Worm (Caenorhabditis elegans): Measurements from ENCODE around the gene str-148.
"Not testable (repeated sequence)": the region's sequence is repeated elsewhere in the genome, so short reads cannot be mapped to it uniquely, and the experiment has no call there.

The str-148 gene

ce11 chrII:1060702-1061101 lies 14.9 kb downstream of the str-148 start, which contains the start of gene btb-10:
Gene btb-10, minus strand, starts transcription at chrII:1060802.
- TF ChIP-seq ham-2 (GFP tag; optimal IDR thresholded peaks at IDR 0.05); pha-4 (tag; optimal IDR thresholded peaks at IDR 0.05); cnd-1 (tag; optimal IDR thresholded peaks at IDR 0.05): not testable (repeated sequence)

- TF ChIP-seq tbx-8 (GFP tag; optimal IDR thresholded peaks at IDR 0.05): no peak
- no peak for TF ChIP-seq blmp-1 (tag; optimal IDR thresholded peaks at IDR 0.05)
- no peak for TF ChIP-seq elt-1 (tag; optimal IDR thresholded peaks at IDR 0.05; ENCODE audit: borderline replicate concordance, insufficient read depth)
- no peak for TF ChIP-seq cnd-1 (tag; optimal IDR thresholded peaks at IDR 0.05)
- TF ChIP-seq nhr-237 (tag; optimal IDR thresholded peaks at IDR 0.05): no peak
- TF ChIP-seq pha-4 (tag; optimal IDR thresholded peaks at IDR 0.05): no peak
- TF ChIP-seq ces-1 (GFP tag; optimal IDR thresholded peaks at IDR 0.05): no peak
- TF ChIP-seq elt-3 (tag; optimal IDR thresholded peaks at IDR 0.05): no peak
- TF ChIP-seq hlh-1 (tag; optimal IDR thresholded peaks at IDR 0.05): no peak
- TF ChIP-seq ztf-11 (tag; optimal IDR thresholded peaks at IDR 0.05): no peak
- no peak for TF ChIP-seq nhr-76 (tag; optimal IDR thresholded peaks at IDR 0.05)
- no peak for TF ChIP-seq unc-120 (tag; optimal IDR thresholded peaks at IDR 0.05; ENCODE audit: poor library complexity, severe bottlenecking)
- TF ChIP-seq sem-2 (GFP tag; optimal IDR thresholded peaks at IDR 0.05): no peak
- TF ChIP-seq snpc-4 (tag; optimal IDR thresholded peaks at IDR 0.05): no peak
- no peak for TF ChIP-seq bed-3 (GFP tag; optimal IDR thresholded peaks at IDR 0.05)
- TF ChIP-seq mep-1 (tag; optimal IDR thresholded peaks at IDR 0.05): no peak
- no peak for TF ChIP-seq nhr-28 (tag; optimal IDR thresholded peaks at IDR 0.05)
- TF ChIP-seq sptf-1 (tag; optimal IDR thresholded peaks at IDR 0.05): no peak
- TF ChIP-seq unc-62 (GFP tag; optimal IDR thresholded peaks at IDR 0.05): no peak
- no peak for TF ChIP-seq mab-5 (tag; optimal IDR thresholded peaks at IDR 0.05)
Observed at ce11 chrII:1063926-1064325, 18.1 kb downstream of the str-148 start.

- TF ChIP-seq ceh-39 (tag; optimal IDR thresholded peaks at IDR 0.05): no peak
- TF ChIP-seq M03D4.4 (tag; optimal IDR thresholded peaks at IDR 0.05): no peak
- no peak for TF ChIP-seq lin-32 (GFP tag; optimal IDR thresholded peaks at IDR 0.05)
- TF ChIP-seq ham-2 (GFP tag; optimal IDR thresholded peaks at IDR 0.05): no peak
- TF ChIP-seq cnd-1 (tag; optimal IDR thresholded peaks at IDR 0.05): no peak
- no peak for TF ChIP-seq ces-1 (GFP tag; optimal IDR thresholded peaks at IDR 0.05)
- no peak for TF ChIP-seq bed-3 (GFP tag; optimal IDR thresholded peaks at IDR 0.05)
- TF ChIP-seq nhr-2 (tag; optimal IDR thresholded peaks at IDR 0.05): no peak
- TF ChIP-seq unc-120 (tag; optimal IDR thresholded peaks at IDR 0.05; ENCODE audit: poor library complexity, severe bottlenecking): no peak
- no peak for TF ChIP-seq elt-1 (tag; optimal IDR thresholded peaks at IDR 0.05; ENCODE audit: borderline replicate concordance, insufficient read depth)
- no peak for TF ChIP-seq zip-8 (tag; optimal IDR thresholded peaks at IDR 0.05)
- no peak for TF ChIP-seq lin-13 (tag; optimal IDR thresholded peaks at IDR 0.05)
- TF ChIP-seq snpc-4 (tag; optimal IDR thresholded peaks at IDR 0.05): no peak
- TF ChIP-seq ceh-43 (GFP tag; optimal IDR thresholded peaks at IDR 0.05): no peak
- TF ChIP-seq nhr-76 (tag; optimal IDR thresholded peaks at IDR 0.05): no peak
- no peak for TF ChIP-seq ztf-11 (tag; optimal IDR thresholded peaks at IDR 0.05)
- no peak for TF ChIP-seq sem-2 (GFP tag; optimal IDR thresholded peaks at IDR 0.05)
- no peak for TF ChIP-seq nhr-12 (tag; optimal IDR thresholded peaks at IDR 0.05)
- TF ChIP-seq mab-5 (tag; optimal IDR thresholded peaks at IDR 0.05): no peak
Observed at ce11 chrII:1066907-1067306, 21.1 kb downstream of the str-148 start, which contains the start of gene K02E7.10. Gene K02E7.10, minus strand, starts transcription at chrII:1067007.

DNA sequence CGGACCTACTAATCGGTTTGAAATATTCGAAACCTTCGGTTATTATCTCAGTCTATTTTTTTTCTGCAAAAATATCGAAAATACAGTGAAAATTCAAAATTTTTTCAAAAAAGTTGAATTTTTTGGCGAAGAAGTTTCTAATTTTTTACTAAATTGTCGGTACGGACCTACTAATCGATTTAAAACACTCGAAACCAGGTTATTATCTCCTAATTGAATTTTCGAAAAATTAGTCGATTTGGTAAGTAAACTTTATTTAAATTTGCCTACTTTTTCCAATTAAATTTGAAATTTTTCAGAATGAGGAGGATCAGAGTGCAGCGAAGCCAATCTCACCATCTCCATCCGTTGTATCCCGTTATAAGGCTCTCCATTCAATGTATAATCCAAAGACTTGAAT lies 25.1 kb downstream of the str-148 start, which contains the start of gene K02E7.12:
TSS of gene K02E7.12 (plus strand) at position 301 of the 400 bp plus-strand sequence.
- TF ChIP-seq elt-3 (tag; optimal IDR thresholded peaks at IDR 0.05) (no peak), nhr-28 (tag; optimal IDR thresholded peaks at IDR 0.05) (no peak), unc-39 (tag; optimal IDR thresholded peaks at IDR 0.05) (no peak), unc-120 (tag; optimal IDR thresholded peaks at IDR 0.05; ENCODE audit: poor library complexity, severe bottlenecking) (no peak), elt-1 (tag; optimal IDR thresholded peaks at IDR 0.05; ENCODE audit: borderline replicate concordance, insufficient read depth) (no peak), blmp-1 (tag; optimal IDR thresholded peaks at IDR 0.05) (no peak), nhr-2 (tag; optimal IDR thresholded peaks at IDR 0.05) (no peak), ceh-43 (GFP tag; optimal IDR thresholded peaks at IDR 0.05) (no peak), mep-1 (tag; optimal IDR thresholded peaks at IDR 0.05) (no peak), ceh-83 (GFP tag; optimal IDR thresholded peaks at IDR 0.05) (no peak)

- no peak for TF ChIP-seq ces-1 (GFP tag; optimal IDR thresholded peaks at IDR 0.05)
- peak; percentile 61 for TF ChIP-seq lsy-2 (tag; optimal IDR thresholded peaks at IDR 0.05)
Observed at ce11 chrII:1071432-1071831, 25.6 kb downstream of the str-148 start.
